Fruit fly (Drosophila melanogaster): Measurements from ENCODE around the gene CG17271.

Gene CG17271

DNA sequence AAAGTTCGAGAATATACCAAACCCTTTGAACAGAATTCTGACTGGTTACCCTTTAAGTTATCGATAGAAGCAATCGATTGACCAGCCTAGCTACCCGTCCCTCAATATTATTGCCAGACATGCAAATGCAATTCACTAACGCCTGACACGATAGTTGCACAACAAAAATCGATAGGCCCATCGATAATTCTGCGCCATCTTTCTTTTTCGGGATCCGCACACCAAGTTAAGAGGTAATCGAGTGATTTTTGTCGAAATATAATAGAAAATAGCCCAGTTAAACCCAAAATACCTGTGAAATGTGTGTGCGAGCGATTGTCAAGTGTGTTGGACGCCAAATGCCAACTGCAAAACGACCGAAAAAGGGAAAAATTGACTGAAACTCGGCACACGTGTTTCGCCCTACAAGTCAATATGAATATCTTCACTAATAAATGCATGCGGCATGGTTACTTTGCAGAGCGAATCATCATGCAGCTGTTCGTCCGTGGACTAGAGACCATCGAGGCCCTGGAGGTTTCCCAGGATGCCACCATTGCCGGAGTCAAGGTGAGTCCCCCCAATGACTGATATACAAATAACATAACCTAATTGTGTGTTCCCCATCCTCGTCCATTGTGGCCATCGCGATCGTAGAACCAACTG, 28.9 kb upstream of the CG17271 start, which contains the start of gene RpS30 (continued):
- no peak for TF ChIP-seq CG6683 (GFP tag; optimal IDR thresholded peaks at IDR 0.05)
- peak; percentile 58; the same call in 1 of the 2 replicates for TF ChIP-seq NFAT (GFP tag; IDR thresholded peaks at IDR 0.05)
- no peak; the same call in 3 of the 4 replicates for TF ChIP-seq Gug (GFP tag; IDR thresholded peaks at IDR 0.05)
- TF ChIP-seq zfh1 (GFP tag; IDR thresholded peaks at IDR 0.05), result no peak
- no peak for TF ChIP-seq da (GFP tag; optimal IDR thresholded peaks at IDR 0.05)
- TF ChIP-seq CG14965 (GFP tag; optimal IDR thresholded peaks at IDR 0.05; ENCODE audit: borderline replicate concordance), result no peak
- no peak for TF ChIP-seq Ssrp (tag; optimal IDR thresholded peaks at IDR 0.05)
- TF ChIP-seq CG17829 (tag; optimal IDR thresholded peaks at IDR 0.05), result peak; percentile 77
- peak; percentile 76 for TF ChIP-seq NC2β (GFP tag; optimal IDR thresholded peaks at IDR 0.05)
- TF ChIP-seq dan (GFP tag; IDR thresholded peaks at IDR 0.05), result no peak
- 0 out of 2 replicates have a peak, but pooled peaks have one; percentile 41 for TF ChIP-seq rib (GFP tag; IDR thresholded peaks at IDR 0.05)
- TF ChIP-seq CG8359 (GFP tag; optimal IDR thresholded peaks at IDR 0.05; ENCODE audit: borderline replicate concordance), result no peak
- TF ChIP-seq CG12299 (tag; optimal IDR thresholded peaks at IDR 0.05), result no peak
- no peak for TF ChIP-seq CG18764 (GFP tag; optimal IDR thresholded peaks at IDR 0.05)
- TF ChIP-seq bcd (GFP tag; optimal IDR thresholded peaks at IDR 0.05), result peak; percentile 42
- TF ChIP-seq dati (GFP tag; IDR thresholded peaks at IDR 0.05), result no peak
- TF ChIP-seq CG11695 (GFP tag; IDR thresholded peaks at IDR 0.05), result no peak
- TF ChIP-seq CG11247 (GFP tag; IDR thresholded peaks at IDR 0.05), result no peak
- peak; percentile 28 for TF ChIP-seq CG17359 (tag; optimal IDR thresholded peaks at IDR 0.05)
- peak; percentile 51 for TF ChIP-seq ewg (GFP tag; optimal IDR thresholded peaks at IDR 0.05)
- peak; percentile 51 for TF ChIP-seq CG10147 (GFP tag; optimal IDR thresholded peaks at IDR 0.05)
- TF ChIP-seq sisA (GFP tag; IDR thresholded peaks at IDR 0.05), result no peak
- TF ChIP-seq CG6813 (GFP tag; optimal IDR thresholded peaks at IDR 0.05), result peak; percentile 18
- TF ChIP-seq usp (GFP tag; optimal IDR thresholded peaks at IDR 0.05), result no peak
- peak; percentile 9 for TF ChIP-seq CG10209 (GFP tag; optimal IDR thresholded peaks at IDR 0.05)
- no peak for TF ChIP-seq croc (GFP tag; conservative IDR thresholded peaks at IDR 0.05)
- TF ChIP-seq kay (GFP tag; optimal IDR thresholded peaks at IDR 0.05), result no peak
- peak; percentile 11 for TF ChIP-seq CG13296 (GFP tag; optimal IDR thresholded peaks at IDR 0.05)
- TF ChIP-seq Hr39 (optimal IDR thresholded peaks at IDR 0.05), result no peak
- no peak for TF ChIP-seq Chrac-16 (GFP tag; optimal IDR thresholded peaks at IDR 0.05)
- TF ChIP-seq Antp (GFP tag; optimal IDR thresholded peaks at IDR 0.05), result no peak
- TF ChIP-seq Rx (GFP tag; IDR thresholded peaks at IDR 0.05), result no peak
- TF ChIP-seq toy (GFP tag; IDR thresholded peaks at IDR 0.05), result no peak
- TF ChIP-seq H2.0 (GFP tag; IDR thresholded peaks at IDR 0.05), result no peak
- no peak for TF ChIP-seq eve (GFP tag; optimal IDR thresholded peaks at IDR 0.05)
- peak; percentile 34 for TF ChIP-seq CG10431 (GFP tag; optimal IDR thresholded peaks at IDR 0.05)
- TF ChIP-seq Meics (GFP tag; optimal IDR thresholded peaks at IDR 0.05), result peak; percentile 38
- TF ChIP-seq D (optimal IDR thresholded peaks at IDR 0.05), result no peak
- no peak for TF ChIP-seq D (GFP tag; optimal IDR thresholded peaks at IDR 0.05)
- TF ChIP-seq CG9932 (GFP tag; IDR thresholded peaks at IDR 0.05), result peak; percentile 70; the same call in 1 of the 2 replicates
- no peak for TF ChIP-seq Vsx1 (GFP tag; optimal IDR thresholded peaks at IDR 0.05)
- TF ChIP-seq CG9609 (GFP tag; optimal IDR thresholded peaks at IDR 0.05), result peak; percentile 26
- no peak for TF ChIP-seq h (optimal IDR thresholded peaks at IDR 0.05)
- TF ChIP-seq D19A (tag; optimal IDR thresholded peaks at IDR 0.05), result peak; percentile 7
- TF ChIP-seq Drgx (GFP tag; IDR thresholded peaks at IDR 0.05), result no peak
- no peak for TF ChIP-seq Doc2 (GFP tag; IDR thresholded peaks at IDR 0.05)
- no peak for TF ChIP-seq lola (GFP tag; optimal IDR thresholded peaks at IDR 0.05)
- TF ChIP-seq CG6654 (GFP tag; optimal IDR thresholded peaks at IDR 0.05), result no peak
- TF ChIP-seq Ada2b (GFP tag; IDR thresholded peaks at IDR 0.05), result no peak
- TF ChIP-seq gem (tag; optimal IDR thresholded peaks at IDR 0.05), result no peak
- TF ChIP-seq CG4404 (GFP tag; IDR thresholded peaks at IDR 0.05), result no peak
- TF ChIP-seq CG10959 (GFP tag; IDR thresholded peaks at IDR 0.05), result no peak
